Worm (Caenorhabditis elegans): ENCODE data around the gene ZK563.2.

DNA sequence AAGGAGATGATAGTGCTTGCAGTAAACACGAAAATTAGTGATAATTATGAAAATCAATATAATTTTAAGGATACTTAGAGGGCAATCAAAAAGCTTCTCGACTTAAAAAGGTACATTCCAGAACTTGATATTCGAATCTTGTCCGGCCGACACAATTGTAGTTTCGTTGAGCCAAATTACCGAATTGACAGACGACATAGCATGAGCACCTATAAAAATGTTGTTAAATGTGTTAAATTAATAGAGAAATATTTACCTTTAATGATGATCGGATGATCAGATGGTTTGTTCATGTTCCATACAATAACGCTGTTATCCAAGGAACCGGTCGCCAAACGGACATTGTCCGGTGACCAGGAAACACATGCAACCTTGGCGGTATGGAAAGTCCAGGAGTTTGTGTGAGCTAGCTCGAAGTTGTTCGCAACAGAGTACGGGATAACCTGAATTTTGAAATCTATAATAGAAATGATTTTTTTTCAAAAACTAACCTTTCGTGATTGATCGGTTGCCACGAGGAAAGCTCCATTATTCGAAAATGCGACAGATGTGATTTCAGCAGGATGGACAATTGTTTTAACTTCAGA is 40.1 kb downstream of the ZK563.2 start:
- no peak for TF ChIP-seq lsy-2 (tag; optimal IDR thresholded peaks at IDR 0.05)
- TF ChIP-seq egl-27 (tag; optimal IDR thresholded peaks at IDR 0.05): no peak
- TF ChIP-seq fos-1 (tag; optimal IDR thresholded peaks at IDR 0.05): no peak
- no peak for TF ChIP-seq nhr-28 (tag; optimal IDR thresholded peaks at IDR 0.05)
- TF ChIP-seq unc-39 (tag; optimal IDR thresholded peaks at IDR 0.05): no peak
- no peak for TF ChIP-seq pqm-1 (tag; optimal IDR thresholded peaks at IDR 0.05)
- TF ChIP-seq mxl-3 (GFP tag; optimal IDR thresholded peaks at IDR 0.05): no peak
- no peak for TF ChIP-seq unc-130 (GFP tag; optimal IDR thresholded peaks at IDR 0.05)
- no peak for TF ChIP-seq mxl-2 (GFP tag; conservative IDR thresholded peaks at IDR 0.05)

Data from whole organism, L4 larva.